Fruit fly (Drosophila melanogaster): Measurements from ENCODE around the gene CG45071.

DNA sequence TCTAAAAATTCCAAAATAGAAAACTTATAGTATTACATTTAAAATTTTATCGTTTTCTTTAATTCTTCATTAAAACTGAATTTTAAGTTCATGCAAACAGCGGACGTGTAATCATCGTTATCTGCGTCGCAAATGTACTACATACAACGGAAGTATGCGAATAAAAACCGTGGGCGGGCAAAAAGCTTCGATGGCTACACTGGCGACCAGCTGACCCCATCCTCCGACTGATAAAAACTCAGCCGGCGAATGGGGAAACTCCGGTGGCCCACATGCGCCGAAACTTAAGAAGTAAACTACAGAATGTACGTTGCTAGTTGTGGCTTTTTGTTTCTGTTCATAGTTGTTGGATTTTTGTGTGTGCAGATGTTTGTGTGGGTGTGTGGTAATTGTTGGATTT, 32.1 kb downstream of the CG45071 start:
- TF ChIP-seq CG32264 (GFP tag; optimal IDR thresholded peaks at IDR 0.05) (no peak), lola (GFP tag; optimal IDR thresholded peaks at IDR 0.05) (no peak)

Measured in whole organism, wandering third instar larva.